Fruit fly (Drosophila melanogaster) whole organism, adult: Measurements from ENCODE around the gene Kap-alpha1.

Experiments used
- CG11617 ChIP-seq: fragments of 200-800 bp; sonication (Bioruptor generic); optimal IDR thresholded peaks from 2 replicates; lab custom pipeline; 2017; ENCODE audit warnings: mild to moderate bottlenecking, missing biosample characterization, missing genetic modification reagents, missing genetic modification characterization
- Crg-1 ChIP-seq: fragments of 200-800 bp; sonication (Bioruptor generic); optimal IDR thresholded peaks from 2 replicates; lab custom pipeline; 2016; ENCODE audit warnings: missing biosample characterization, missing genetic modification characterization
- bab1 ChIP-seq: fragments of 200-800 bp; sonication (Bioruptor generic); optimal IDR thresholded peaks from 3 replicates; lab custom pipeline; 2019; ENCODE audit warnings: missing biosample characterization, mild to moderate bottlenecking, missing genetic modification characterization, moderate library complexity
- ovo ChIP-seq: fragments of 200-800 bp; sonication (Bioruptor generic); optimal IDR thresholded peaks from 2 replicates; lab custom pipeline; 2016; ENCODE audit warnings: missing biosample characterization, missing genetic modification characterization

- TF ChIP-seq CG11617 (GFP tag; lab: Kevin White, UChicago) (no peak), ovo (GFP tag; lab: Kevin White, UChicago) (no peak), bab1 (GFP tag; lab: Kevin White, UChicago) (no peak), Crg-1 (GFP tag; lab: Kevin White, UChicago) (no peak)
These were observed 37.5 kb downstream of the Kap-alpha1 start for dm6 chr3L:19844507-19844906.
